Fruit fly (Drosophila melanogaster) whole organism, embryonic: ENCODE results near the gene CG8952.

Experiments used
- CG11247 ChIP-seq: fragments of 200-800 bp; sonication (Bioruptor generic); IDR thresholded peaks from 2 replicates; pipeline ENCODE4 v1.3.6; 2022; ENCODE audit warnings: missing biosample characterization, missing genetic modification characterization
- CG12071 ChIP-seq: fragments of 200-800 bp; sonication (Bioruptor generic); optimal IDR thresholded peaks from 3 replicates; lab custom pipeline; 2018; ENCODE audit warnings: missing biosample characterization, mild to moderate bottlenecking, missing genetic modification characterization
- CG13624 ChIP-seq: fragments of 200-800 bp; sonication (Bioruptor generic); optimal IDR thresholded peaks from 2 replicates; lab custom pipeline; 2016; ENCODE audit warnings: missing biosample characterization, missing genetic modification characterization
- CG14965 ChIP-seq: fragments of 200-800 bp; sonication (Bioruptor generic); optimal IDR thresholded peaks from 2 replicates; lab custom pipeline; 2016; ENCODE audit warnings: missing biosample characterization, missing genetic modification characterization, borderline replicate concordance
- CG15073 ChIP-seq: fragments of 200-800 bp; sonication (Bioruptor generic); optimal IDR thresholded peaks from 2 replicates; lab custom pipeline; 2016; ENCODE audit warnings: missing biosample characterization, missing genetic modification characterization
- CG15269 ChIP-seq: fragments of 200-800 bp; sonication (Bioruptor generic); optimal IDR thresholded peaks from 2 replicates; lab custom pipeline; 2018; ENCODE audit warnings: missing biosample characterization, mild to moderate bottlenecking, missing genetic modification characterization, moderate library complexity
- CG15479 ChIP-seq: fragments of 200-800 bp; sonication (Bioruptor generic); optimal IDR thresholded peaks from 3 replicates; lab custom pipeline; 2019; ENCODE audit warnings: missing biosample characterization, mild to moderate bottlenecking, missing genetic modification characterization, moderate library complexity
- CG16779 ChIP-seq: fragments of 200-800 bp; sonication (Bioruptor generic); IDR thresholded peaks from 2 replicates; pipeline ENCODE4 v1.3.6; 2022; ENCODE audit warnings: missing biosample characterization, missing genetic modification characterization
- CG17568 ChIP-seq: fragments of 200-800 bp; sonication (Bioruptor generic); optimal IDR thresholded peaks from 2 replicates; lab custom pipeline; 2018; ENCODE audit warnings: missing biosample characterization, mild to moderate bottlenecking, missing genetic modification characterization, moderate library complexity
- CG2889 ChIP-seq: fragments of 200-800 bp; sonication (Bioruptor generic); IDR thresholded peaks from 3 replicates; pipeline ENCODE4 v1.3.6; 2022; ENCODE audit warnings: missing biosample characterization, missing genetic modification characterization
- CG30020 ChIP-seq: fragments of 200-800 bp; optimal IDR thresholded peaks from 2 replicates; lab custom pipeline; 2019; ENCODE audit warnings: missing biosample characterization, mild to moderate bottlenecking, missing genetic modification characterization, moderate library complexity
- CG30431 ChIP-seq: fragments of 200-800 bp; sonication (Bioruptor generic); optimal IDR thresholded peaks from 2 replicates; lab custom pipeline; 2017; ENCODE audit warnings: missing biosample characterization, missing genetic modification characterization
- CG34224 ChIP-seq: fragments of 200-800 bp; sonication (Bioruptor generic); IDR thresholded peaks from 3 replicates; pipeline ENCODE4 v1.3.6; 2022; ENCODE audit warnings: missing biosample characterization, missing genetic modification characterization; ENCODE audit not compliant: partially characterized antibody
- CG4820 ChIP-seq: fragments of 200-800 bp; sonication (Bioruptor generic); optimal IDR thresholded peaks from 3 replicates; lab custom pipeline; 2016; ENCODE audit warnings: missing biosample characterization, missing genetic modification characterization
- CG6654 ChIP-seq: fragments of 200-800 bp; sonication (Bioruptor generic); optimal IDR thresholded peaks from 2 replicates; lab custom pipeline; 2017; ENCODE audit warnings: missing biosample characterization, mild to moderate bottlenecking, missing genetic modification characterization
- CG6854 ChIP-seq: fragments of 200-800 bp; sonication (Bioruptor generic); optimal IDR thresholded peaks from 3 replicates; lab custom pipeline; 2017; ENCODE audit warnings: missing biosample characterization, mild to moderate bottlenecking, missing genetic modification characterization
- CG7928 ChIP-seq: fragments of 200-800 bp; sonication (Bioruptor generic); optimal IDR thresholded peaks from 2 replicates; lab custom pipeline; 2017; ENCODE audit warnings: missing biosample characterization, mild to moderate bottlenecking, missing genetic modification characterization
- CHES-1-like ChIP-seq: fragments of 200-800 bp; sonication (Bioruptor generic); optimal IDR thresholded peaks from 2 replicates; lab custom pipeline; 2016; ENCODE audit warnings: missing biosample characterization, missing genetic modification characterization
- Chrac-16 ChIP-seq: fragments of 200-800 bp; sonication (Bioruptor generic); optimal IDR thresholded peaks from 3 replicates; lab custom pipeline; 2016; ENCODE audit warnings: missing biosample characterization, missing genetic modification characterization
- Dp ChIP-seq: fragments of 200-800 bp; sonication (Bioruptor generic); optimal IDR thresholded peaks from 2 replicates; lab custom pipeline; 2018; ENCODE audit warnings: missing biosample characterization, mild to moderate bottlenecking, missing genetic modification characterization, moderate library complexity
- Elba2 ChIP-seq: fragments of 200-800 bp; sonication (Bioruptor generic); optimal IDR thresholded peaks from 3 replicates; lab custom pipeline; 2016; ENCODE audit warnings: missing biosample characterization, missing genetic modification characterization
- Ets97D ChIP-seq: fragments of 200-800 bp; sonication (Bioruptor generic); optimal IDR thresholded peaks from 3 replicates; lab custom pipeline; 2016; ENCODE audit warnings: missing biosample characterization, missing genetic modification characterization
- H2.0 ChIP-seq: fragments of 200-800 bp; sonication (Bioruptor generic); IDR thresholded peaks from 2 replicates; pipeline ENCODE4 v1.3.6; 2022; ENCODE audit warnings: missing biosample characterization, missing genetic modification characterization
- HLHmδ ChIP-seq: fragments of 200-800 bp; sonication (Bioruptor generic); optimal IDR thresholded peaks from 2 replicates; lab custom pipeline; 2018; ENCODE audit warnings: missing biosample characterization, mild to moderate bottlenecking, missing genetic modification characterization, moderate library complexity
- Hr78 ChIP-seq, 2 experiments: fragments of 200-800 bp in 1 of 2; fragments of >200 bp in 1 of 2; sonication (Bioruptor generic) in 1 of 2; optimal IDR thresholded peaks; 2 replicates each; lab custom pipeline; 2017 to 2019; ENCODE audit warnings: missing biosample characterization in 2 of 2, missing genetic modification characterization in 2 of 2, mild to moderate bottlenecking in 1 of 2, moderate library complexity in 1 of 2
- Lhr ChIP-seq: fragments of 200-800 bp; sonication (Bioruptor generic); optimal IDR thresholded peaks from 3 replicates; lab custom pipeline; 2017; ENCODE audit warnings: mild to moderate bottlenecking, missing biosample characterization, missing genetic modification reagents, missing genetic modification characterization
- NC2α ChIP-seq: fragments of 200-800 bp; sonication (Bioruptor generic); optimal IDR thresholded peaks from 2 replicates; lab custom pipeline; 2016; ENCODE audit warnings: missing biosample characterization, missing genetic modification characterization
- Nf-YA ChIP-seq: fragments of 200-800 bp; sonication (Bioruptor generic); IDR thresholded peaks from 2 replicates; pipeline ENCODE4 v1.3.6; 2022; ENCODE audit warnings: missing biosample characterization, missing genetic modification characterization
- Oaz ChIP-seq: fragments of 200-800 bp; sonication (Bioruptor generic); IDR thresholded peaks from 2 replicates; pipeline ENCODE4 v1.3.6; 2022; ENCODE audit warnings: missing biosample characterization, missing genetic modification characterization
- Opbp ChIP-seq: fragments of 200-800 bp; sonication (Bioruptor generic); IDR thresholded peaks from 3 replicates; pipeline ENCODE4 v1.3.6; 2022; ENCODE audit warnings: missing biosample characterization, missing genetic modification characterization; ENCODE audit not compliant: partially characterized antibody
- Ravus ChIP-seq: fragments of 200-800 bp; sonication (Bioruptor generic); IDR thresholded peaks from 2 replicates; pipeline ENCODE4 v1.3.6; 2022; ENCODE audit warnings: missing biosample characterization, missing genetic modification characterization
- Sin3A ChIP-seq: fragments of >200 bp; optimal IDR thresholded peaks from 2 replicates; lab custom pipeline; 2018
- ac ChIP-seq: fragments of 200-800 bp; sonication (Bioruptor generic); optimal IDR thresholded peaks from 3 replicates; lab custom pipeline; 2017; ENCODE audit warnings: missing biosample characterization, mild to moderate bottlenecking, missing genetic modification characterization
- dm ChIP-seq: fragments of 200-800 bp; sonication (Bioruptor generic); optimal IDR thresholded peaks from 3 replicates; lab custom pipeline; 2016; ENCODE audit warnings: missing biosample characterization, missing genetic modification characterization
- dmrt99B ChIP-seq: fragments of 200-800 bp; sonication (Bioruptor generic); optimal IDR thresholded peaks from 2 replicates; lab custom pipeline; 2018; ENCODE audit warnings: missing biosample characterization, mild to moderate bottlenecking, missing genetic modification characterization, moderate library complexity
- exex ChIP-seq: fragments of 200-800 bp; sonication (Bioruptor generic); optimal IDR thresholded peaks from 4 replicates; lab custom pipeline; 2018; ENCODE audit warnings: missing biosample characterization, mild to moderate bottlenecking, missing genetic modification characterization, moderate library complexity
- fru ChIP-seq: fragments of >200 bp; optimal IDR thresholded peaks from 2 replicates; lab custom pipeline; 2017
- gem ChIP-seq: fragments of 200-800 bp; sonication (Bioruptor generic); optimal IDR thresholded peaks from 2 replicates; lab custom pipeline; 2019; ENCODE audit warnings: missing biosample characterization, mild to moderate bottlenecking, missing genetic modification characterization, moderate library complexity
- gfzf ChIP-seq: fragments of 200-800 bp; sonication (Bioruptor generic); optimal IDR thresholded peaks from 2 replicates; lab custom pipeline; 2016; ENCODE audit warnings: missing biosample characterization, mild to moderate bottlenecking, missing genetic modification characterization, moderate library complexity
- pfk ChIP-seq: fragments of 200-800 bp; sonication (Bioruptor generic); optimal IDR thresholded peaks from 2 replicates; lab custom pipeline; 2018; ENCODE audit warnings: missing biosample characterization, mild to moderate bottlenecking, missing genetic modification characterization, moderate library complexity
- pros ChIP-seq: fragments of 200-800 bp; sonication (Bioruptor generic); optimal IDR thresholded peaks from 3 replicates; lab custom pipeline; 2019; ENCODE audit warnings: missing biosample characterization, mild to moderate bottlenecking, missing genetic modification characterization, moderate library complexity
- pzg ChIP-seq: fragments of 200-800 bp; sonication (Bioruptor generic); optimal IDR thresholded peaks from 3 replicates; lab custom pipeline; 2018; ENCODE audit warnings: missing biosample characterization, mild to moderate bottlenecking, missing genetic modification characterization, moderate library complexity
- schlank ChIP-seq: fragments of 200-800 bp; sonication (Bioruptor generic); optimal IDR thresholded peaks from 2 replicates; lab custom pipeline; 2018; ENCODE audit warnings: missing biosample characterization, mild to moderate bottlenecking, missing genetic modification characterization
- sisA ChIP-seq: fragments of 200-800 bp; sonication (Bioruptor generic); IDR thresholded peaks from 2 replicates; pipeline ENCODE4 v1.3.6; 2022; ENCODE audit warnings: missing biosample characterization, missing genetic modification characterization
- sna ChIP-seq: fragments of 200-800 bp; sonication (Bioruptor generic); IDR thresholded peaks from 2 replicates; pipeline ENCODE4 v1.3.6; 2022; ENCODE audit warnings: missing biosample characterization, missing genetic modification characterization; ENCODE audit not compliant: partially characterized antibody
- ttk ChIP-seq: fragments of 200-800 bp; sonication (Bioruptor generic); IDR thresholded peaks from 2 replicates; pipeline ENCODE4 v2.1.2; 2022; ENCODE audit warnings: missing biosample characterization, missing genetic modification characterization
- vnd ChIP-seq: fragments of 200-800 bp; sonication (Bioruptor generic); IDR thresholded peaks from 3 replicates; pipeline ENCODE4 v1.3.6; 2022; ENCODE audit warnings: missing biosample characterization, missing genetic modification characterization; ENCODE audit not compliant: partially characterized antibody
- wdn ChIP-seq: fragments of 200-800 bp; sonication (Bioruptor generic); IDR thresholded peaks from 2 replicates; pipeline ENCODE4 v1.3.6; 2022; ENCODE audit warnings: missing biosample characterization, missing genetic modification characterization
- wor ChIP-seq: fragments of 200-800 bp; sonication (Bioruptor generic); IDR thresholded peaks from 2 replicates; pipeline ENCODE4 v1.3.6; 2022; ENCODE audit warnings: missing biosample characterization, missing genetic modification characterization
- zfh2 ChIP-seq: fragments of 200-800 bp; sonication (Bioruptor generic); optimal IDR thresholded peaks from 2 replicates; lab custom pipeline; 2016; ENCODE audit warnings: missing biosample characterization, missing genetic modification characterization

The CG8952 gene

DNA sequence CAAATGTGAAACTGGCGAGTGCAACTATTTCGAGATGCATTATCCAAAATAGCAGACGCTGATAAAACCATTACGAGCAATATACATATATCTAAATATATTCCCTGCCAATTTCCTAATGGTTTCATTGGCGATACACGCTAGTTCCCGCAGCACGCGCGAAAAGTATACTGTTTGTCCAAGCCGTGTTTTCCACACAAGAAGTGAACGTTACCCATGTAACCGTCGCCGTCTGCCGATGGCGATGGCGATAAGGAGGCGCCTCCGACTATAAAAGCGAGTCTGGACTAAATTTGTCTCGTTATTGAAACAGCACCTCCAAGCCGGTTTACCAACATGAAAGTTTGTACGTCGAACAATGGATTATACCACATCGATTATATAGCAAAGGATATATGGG is 12.6 kb upstream of the CG8952 start, which contains the start of gene CG43673:
Gene CG43673, plus strand, starts transcription at position 301 of the 400 bp plus-strand sequence.
- TF ChIP-seq CG6654 (GFP tag; lab: Kevin White, UChicago): no peak
- no peak for TF ChIP-seq CG4820 (GFP tag; lab: Kevin White, UChicago)
- no peak for TF ChIP-seq ac (GFP tag; lab: Kevin White, UChicago)
- no peak for TF ChIP-seq Hr78 (GFP tag; optimal IDR thresholded peaks at IDR 0.05; lab: Kevin White, UChicago)
- TF ChIP-seq Ets97D (GFP tag; lab: Kevin White, UChicago): no peak
- no peak for TF ChIP-seq CG2889 (GFP tag; lab: Robert Waterston, UW)
- no peak for TF ChIP-seq CG30431 (GFP tag; lab: Kevin White, UChicago)
- TF ChIP-seq CG6854 (GFP tag; lab: Kevin White, UChicago): no peak

DNA sequence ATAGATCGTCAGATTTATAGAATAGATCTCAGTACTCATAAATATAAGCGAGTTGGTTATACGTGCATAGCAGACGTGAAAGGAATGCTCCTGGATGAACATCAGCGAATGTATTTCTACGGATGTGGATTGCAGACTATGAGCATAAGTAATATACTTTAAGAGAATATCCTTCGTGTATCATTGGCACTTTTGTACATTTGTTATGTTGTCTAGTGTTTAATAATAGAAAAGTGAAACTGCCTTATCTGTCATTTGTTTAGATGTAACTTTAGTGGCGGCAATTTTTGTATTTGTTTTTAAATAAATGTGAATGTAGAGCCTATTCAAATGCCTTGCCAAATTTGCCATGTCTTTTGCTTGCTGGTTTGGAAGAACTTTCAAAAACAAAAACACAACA is 6.4 kb upstream of the CG8952 start, which contains the start of gene CG43672:
Gene CG43672, plus strand, starts transcription at position 301 of the 400 bp plus-strand sequence.
- TF ChIP-seq zfh2 (GFP tag; lab: Kevin White, UChicago) (no peak), CG17568 (GFP tag; lab: Kevin White, UChicago) (no peak), vnd (GFP tag; lab: Robert Waterston, UW) (no peak), sisA (GFP tag; lab: Robert Waterston, UW) (no peak), wor (GFP tag; lab: Robert Waterston, UW) (no peak), CG15269 (tag; lab: Kevin White, UChicago) (no peak), ttk (GFP tag; lab: Robert Waterston, UW) (no peak), sna (no peak), CHES-1-like (GFP tag; lab: Kevin White, UChicago) (no peak), dm (no peak), Ravus (GFP tag; lab: Robert Waterston, UW) (no peak), pros (GFP tag; lab: Kevin White, UChicago) (no peak), Opbp (GFP tag; lab: Robert Waterston, UW) (no peak), Nf-YA (GFP tag; lab: Robert Waterston, UW) (no peak), gem (no peak), CG15073 (GFP tag; lab: Kevin White, UChicago) (no peak), H2.0 (GFP tag; lab: Robert Waterston, UW) (no peak), CG7928 (GFP tag; lab: Kevin White, UChicago) (no peak), schlank (no peak), dmrt99B (tag; lab: Kevin White, UChicago) (no peak)

dm6 chrX:15769457-15769856 is 3.2 kb upstream of the CG8952 start, which contains the start of gene CG33172:
Gene CG33172, plus strand, starts transcription at chrX:15769664.
- TF ChIP-seq CG12071 (GFP tag; lab: Kevin White, UChicago) (no peak), Oaz (no peak), fru (lab: Kevin White, UChicago) (no peak), wdn (GFP tag; lab: Robert Waterston, UW) (no peak), CG30020 (tag; lab: Kevin White, UChicago) (peak; percentile 59), Chrac-16 (GFP tag; lab: Kevin White, UChicago) (no peak), gfzf (GFP tag; lab: Kevin White, UChicago) (peak; percentile 52), CG15479 (no peak), CG13624 (GFP tag; lab: Kevin White, UChicago) (no peak), HLHmδ (GFP tag; lab: Kevin White, UChicago) (no peak), exex (no peak), Lhr (GFP tag; lab: Kevin White, UChicago) (no peak), CG14965 (GFP tag; lab: Kevin White, UChicago) (no peak), Dp (GFP tag; lab: Kevin White, UChicago) (peak; percentile 77), pzg (GFP tag; lab: Kevin White, UChicago) (peak; percentile 33), Sin3A (lab: Kevin White, UChicago) (no peak), CG11247 (no peak), pfk (GFP tag; lab: Kevin White, UChicago) (peak; percentile 93), NC2α (GFP tag; lab: Kevin White, UChicago) (no peak), CG34224 (GFP tag; lab: Robert Waterston, UW) (no peak), CG16779 (GFP tag; lab: Robert Waterston, UW) (no peak), Elba2 (GFP tag; lab: Kevin White, UChicago) (no peak)
